Worm (Caenorhabditis elegans) whole organism, L1 larva: ENCODE data around the gene F10C2.7.

Experiments
- C04F5.9 ChIP-seq: sonication (generic microtip); optimal IDR thresholded peaks from 2 replicates; lab custom pipeline; 2016; ENCODE audit warnings: missing genetic modification characterization, missing compliant biosample characterization
- C16A3.4 ChIP-seq: fragments of 150-350 bp; optimal IDR thresholded peaks from 2 replicates; lab custom pipeline; 2014; ENCODE audit warnings: missing biosample characterization, missing genetic modification characterization
- C34B4.2 ChIP-seq: sonication (generic microtip); optimal IDR thresholded peaks from 2 replicates; lab custom pipeline; 2017; ENCODE audit warnings: mild to moderate bottlenecking, missing genetic modification characterization, missing compliant biosample characterization
- F16B12.6 ChIP-seq: fragments of 150-350 bp; optimal IDR thresholded peaks from 2 replicates; lab custom pipeline; 2014; ENCODE audit warnings: missing biosample characterization, missing genetic modification characterization
- aha-1 ChIP-seq: fragments of 150-350 bp; optimal IDR thresholded peaks from 2 replicates; lab custom pipeline; 2014; ENCODE audit warnings: missing biosample characterization, missing genetic modification characterization
- alr-1 ChIP-seq: fragments of 200-800 bp; sonication (Bioruptor generic); optimal IDR thresholded peaks from 2 replicates; lab custom pipeline; 2018; ENCODE audit warnings: borderline replicate concordance, mild to moderate bottlenecking, missing genetic modification characterization, missing compliant biosample characterization
- ama-1 ChIP-seq: fragments of 150-350 bp; optimal IDR thresholded peaks from 2 replicates; lab custom pipeline; 2014
- ceh-8 ChIP-seq: fragments of 200-800 bp; sonication (Bioruptor generic); optimal IDR thresholded peaks from 2 replicates; lab custom pipeline; 2018; ENCODE audit warnings: mild to moderate bottlenecking, missing genetic modification characterization, moderate library complexity, missing compliant biosample characterization
- ceh-82 ChIP-seq, 3 experiments: fragments of 150-350 bp in 1 of 3; sonication (generic microtip) in 2 of 3; optimal IDR thresholded peaks; 2 replicates each; lab custom pipeline; 2014 to 2017; ENCODE audit warnings: missing biosample characterization in 3 of 3, missing genetic modification characterization in 3 of 3
- ces-1 ChIP-seq: fragments of 150-350 bp; optimal IDR thresholded peaks from 2 replicates; lab custom pipeline; 2014; ENCODE audit warnings: missing biosample characterization, missing genetic modification reagents, missing genetic modification characterization
- efl-1 ChIP-seq, 4 experiments: fragments of 150-350 bp; optimal IDR thresholded peaks in 3 of 4; peaks in 1 of 4; 1 replicate in 1 of 4; 2 replicates in 3 of 4; lab custom pipeline; 2014; ENCODE audit warnings: missing biosample characterization in 2 of 4, missing genetic modification characterization in 2 of 4, missing genetic modification reagents in 2 of 4
- efl-3 ChIP-seq: fragments of 200-800 bp; sonication (Bioruptor generic); optimal IDR thresholded peaks from 2 replicates; lab custom pipeline; 2018; ENCODE audit warnings: mild to moderate bottlenecking, missing genetic modification characterization, missing compliant biosample characterization
- egl-27 ChIP-seq, 2 experiments: fragments of 150-350 bp in 1 of 2; sonication (generic microtip); optimal IDR thresholded peaks; 3 replicates each; lab custom pipeline; 2017 to 2018; ENCODE audit warnings: missing biosample characterization in 2 of 2, missing genetic modification characterization in 2 of 2, missing genetic modification reagents in 2 of 2
- elt-2 ChIP-seq: sonication (generic microtip); optimal IDR thresholded peaks from 2 replicates; lab custom pipeline; 2016; ENCODE audit warnings: missing genetic modification characterization, mild to moderate bottlenecking, inconsistent platforms, missing compliant biosample characterization, missing genetic modification reagents
- elt-3 ChIP-seq, 6 experiments: fragments of 150-350 bp in 1 of 6; sonication (generic microtip); optimal IDR thresholded peaks; 2 replicates each; lab custom pipeline; 2017 to 2018; ENCODE audit warnings: missing biosample characterization in 6 of 6, missing genetic modification characterization in 6 of 6, inconsistent platforms in 1 of 6
- ets-5 ChIP-seq: fragments of 200-800 bp; sonication (Bioruptor generic); IDR thresholded peaks from 2 replicates; pipeline ENCODE4 v1.3.6; 2022; ENCODE audit warnings: missing genetic modification characterization, missing compliant biosample characterization
- fkh-10 ChIP-seq: sonication (generic microtip); optimal IDR thresholded peaks from 2 replicates; lab custom pipeline; 2017; ENCODE audit warnings: missing biosample characterization, missing genetic modification reagents, missing genetic modification characterization
- fkh-4 ChIP-seq: sonication (generic microtip); optimal IDR thresholded peaks from 2 replicates; lab custom pipeline; 2016; ENCODE audit warnings: missing compliant biosample characterization, missing genetic modification characterization, borderline replicate concordance
- fkh-8 ChIP-seq: sonication (generic microtip); optimal IDR thresholded peaks from 2 replicates; lab custom pipeline; 2016; ENCODE audit warnings: mild to moderate bottlenecking, missing genetic modification characterization, missing compliant biosample characterization
- hpl-2 ChIP-seq: fragments of 150-350 bp; optimal IDR thresholded peaks from 2 replicates; lab custom pipeline; 2014; ENCODE audit warnings: missing biosample characterization, missing genetic modification reagents, missing genetic modification characterization
- jun-1 ChIP-seq: fragments of 150-350 bp; optimal IDR thresholded peaks from 2 replicates; lab custom pipeline; 2014; ENCODE audit warnings: missing biosample characterization, missing genetic modification reagents, missing genetic modification characterization
- lin-14 ChIP-seq: fragments of 200-800 bp; sonication (Bioruptor generic); optimal IDR thresholded peaks from 2 replicates; lab custom pipeline; 2018; ENCODE audit warnings: mild to moderate bottlenecking, missing genetic modification characterization, moderate library complexity, missing compliant biosample characterization
- lin-35 ChIP-seq, 2 experiments: fragments of 150-350 bp; optimal IDR thresholded peaks; 2 replicates each; lab custom pipeline; 2014; ENCODE audit warnings: missing biosample characterization in 2 of 2, missing genetic modification characterization in 2 of 2, missing genetic modification reagents in 2 of 2
- lsy-2 ChIP-seq, 2 experiments: fragments of 150-350 bp; optimal IDR thresholded peaks; 2 replicates each; lab custom pipeline; 2014; ENCODE audit warnings: missing biosample characterization in 2 of 2, missing genetic modification characterization in 2 of 2
- mab-9 ChIP-seq: fragments of 200-800 bp; sonication (Bioruptor generic); IDR thresholded peaks from 2 replicates; pipeline ENCODE4 v1.3.6; 2022; ENCODE audit warnings: missing genetic modification reagents, missing genetic modification characterization, missing compliant biosample characterization
- mef-2 ChIP-seq: fragments of 150-350 bp; optimal IDR thresholded peaks from 2 replicates; lab custom pipeline; 2014; ENCODE audit warnings: missing biosample characterization, missing genetic modification characterization
- nhr-11 ChIP-seq: fragments of 150-350 bp; optimal IDR thresholded peaks from 2 replicates; lab custom pipeline; 2014; ENCODE audit warnings: missing biosample characterization, missing genetic modification characterization
- nhr-28 ChIP-seq: fragments of 150-350 bp; optimal IDR thresholded peaks from 2 replicates; lab custom pipeline; 2014; ENCODE audit warnings: missing biosample characterization, missing genetic modification characterization
- nhr-47 ChIP-seq: sonication (generic microtip); optimal IDR thresholded peaks from 2 replicates; lab custom pipeline; 2016; ENCODE audit warnings: mild to moderate bottlenecking, missing genetic modification characterization, moderate library complexity, missing compliant biosample characterization
- nhr-71 ChIP-seq: sonication (generic microtip); optimal IDR thresholded peaks from 2 replicates; lab custom pipeline; 2016; ENCODE audit warnings: mild to moderate bottlenecking, missing genetic modification characterization, moderate library complexity, missing compliant biosample characterization
- nhr-76 ChIP-seq: sonication (generic microtip); optimal IDR thresholded peaks from 2 replicates; lab custom pipeline; 2017; ENCODE audit warnings: missing biosample characterization, missing genetic modification characterization
- nhr-85 ChIP-seq: sonication (generic microtip); peaks from one replicate; lab custom pipeline; 2016; ENCODE audit warnings: missing genetic modification characterization, inconsistent platforms, missing compliant biosample characterization
- pax-3 ChIP-seq: fragments of 200-800 bp; sonication (Bioruptor generic); optimal IDR thresholded peaks from 2 replicates; lab custom pipeline; 2018; ENCODE audit warnings: mild to moderate bottlenecking, missing genetic modification characterization, moderate library complexity, missing compliant biosample characterization
- pqm-1 ChIP-seq: sonication (generic microtip); optimal IDR thresholded peaks from 3 replicates; lab custom pipeline; 2017; ENCODE audit warnings: missing biosample characterization, missing genetic modification characterization
- rnt-1 ChIP-seq: sonication (generic microtip); optimal IDR thresholded peaks from 2 replicates; lab custom pipeline; 2016; ENCODE audit warnings: mild to moderate bottlenecking, missing genetic modification characterization, moderate library complexity, missing compliant biosample characterization
- skn-1 ChIP-seq: fragments of 150-350 bp; optimal IDR thresholded peaks from 2 replicates; lab custom pipeline; 2014; ENCODE audit warnings: missing biosample characterization, missing genetic modification characterization
- snpc-4 ChIP-seq: fragments of 150-350 bp; optimal IDR thresholded peaks from 2 replicates; lab custom pipeline; 2014; ENCODE audit warnings: missing biosample characterization, missing genetic modification characterization
- snu-23 ChIP-seq: sonication (generic microtip); optimal IDR thresholded peaks from 2 replicates; lab custom pipeline; 2016; ENCODE audit warnings: missing genetic modification characterization, missing compliant biosample characterization
- sox-4 ChIP-seq: sonication (generic microtip); optimal IDR thresholded peaks from 2 replicates; lab custom pipeline; 2016; ENCODE audit warnings: missing genetic modification characterization, missing compliant biosample characterization
- sptf-1 ChIP-seq: fragments of 150-350 bp; optimal IDR thresholded peaks from 2 replicates; lab custom pipeline; 2014; ENCODE audit warnings: missing biosample characterization, missing genetic modification characterization
- swsn-7 ChIP-seq: sonication (generic microtip); optimal IDR thresholded peaks from 2 replicates; lab custom pipeline; 2016; ENCODE audit warnings: missing genetic modification characterization, missing compliant biosample characterization
- tlp-1 ChIP-seq: fragments of 150-350 bp; optimal IDR thresholded peaks from 2 replicates; lab custom pipeline; 2014; ENCODE audit warnings: missing biosample characterization, missing genetic modification characterization
- unc-130 ChIP-seq: fragments of 150-350 bp; optimal IDR thresholded peaks from 2 replicates; lab custom pipeline; 2017; ENCODE audit warnings: missing biosample characterization, missing genetic modification characterization, inconsistent platforms
- zag-1 ChIP-seq: fragments of 150-350 bp; optimal IDR thresholded peaks from 2 replicates; lab custom pipeline; 2014; ENCODE audit warnings: missing biosample characterization, missing genetic modification characterization

Gene F10C2.7

DNA sequence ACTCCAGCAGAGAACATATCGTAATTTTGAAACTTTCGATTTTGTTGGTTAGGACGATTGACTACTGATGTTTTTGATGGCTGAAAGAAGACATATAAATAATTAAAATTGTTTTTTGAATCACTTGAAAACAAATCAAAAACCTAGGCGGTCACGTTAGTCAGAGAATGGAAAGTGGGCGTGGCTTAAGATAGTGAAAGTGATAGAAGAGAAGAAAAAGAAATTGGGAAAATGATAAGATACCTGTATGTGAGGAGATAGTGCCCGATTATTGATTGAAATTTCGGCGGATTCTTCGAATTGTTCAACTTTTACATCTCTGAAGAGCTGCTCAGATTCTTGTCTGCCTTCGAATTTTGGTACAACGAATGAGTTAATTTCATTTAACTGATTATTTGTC is 42.0 kb upstream of the F10C2.7 start (continued):
- TF ChIP-seq alr-1 (tag; lab: Kevin White, UChicago), result no peak
- no peak for TF ChIP-seq sox-4 (tag; lab: Kevin White, UChicago)
- peak; percentile 22 for TF ChIP-seq nhr-71 (tag; lab: Kevin White, UChicago)
- TF ChIP-seq snpc-4 (tag; lab: Kevin White, UChicago), result no peak
- peak in 5 of 6 experiments; percentile 49 to 94 (median 71) for TF ChIP-seq elt-3 (tag; optimal IDR thresholded peaks at IDR 0.05; lab: Kevin White, UChicago)
- no peak for TF ChIP-seq ets-5 (GFP tag; lab: Robert Waterston, UW)
- TF ChIP-seq C04F5.9 (tag; lab: Kevin White, UChicago), result no peak
- no peak for TF ChIP-seq swsn-7
- no peak for TF ChIP-seq nhr-76 (tag; lab: Kevin White, UChicago)
- peak; percentile 10 for TF ChIP-seq snu-23 (GFP tag; lab: Kevin White, UChicago)
- TF ChIP-seq sptf-1, result no peak
- no peak for TF ChIP-seq egl-27 (tag; optimal IDR thresholded peaks at IDR 0.05; lab: Kevin White, UChicago)
- no peak for TF ChIP-seq fkh-8 (tag; lab: Kevin White, UChicago)
- peak; percentile 53 for TF ChIP-seq nhr-85 (tag; lab: Kevin White, UChicago)
- TF ChIP-seq nhr-11 (tag; lab: Kevin White, UChicago), result no peak
- no peak for TF ChIP-seq nhr-47 (tag; lab: Kevin White, UChicago)
- TF ChIP-seq ceh-8, result no peak
- TF ChIP-seq F16B12.6 (tag; lab: Kevin White, UChicago), result no peak
- no peak for TF ChIP-seq elt-2 (tag; lab: Kevin White, UChicago)
- no peak for TF ChIP-seq pax-3 (tag; lab: Kevin White, UChicago)
- TF ChIP-seq C16A3.4 (tag; lab: Kevin White, UChicago), result no peak
- TF ChIP-seq skn-1 (tag; lab: Kevin White, UChicago), result no peak
- no peak for TF ChIP-seq ces-1 (GFP tag; lab: Kevin White, UChicago)
- TF ChIP-seq mef-2 (tag; lab: Kevin White, UChicago), result no peak
- peak in 1 of 2 experiments; percentile 2 for TF ChIP-seq lin-35 (GFP tag; optimal IDR thresholded peaks at IDR 0.05; lab: Kevin White, UChicago)
- no peak for TF ChIP-seq C34B4.2 (tag; lab: Kevin White, UChicago)
- TF ChIP-seq pqm-1, result no peak
- no peak for TF ChIP-seq jun-1 (tag; lab: Kevin White, UChicago)
- no peak for TF ChIP-seq efl-3
- TF ChIP-seq aha-1 (tag; lab: Kevin White, UChicago), result no peak
- TF ChIP-seq lin-14 (GFP tag; lab: Kevin White, UChicago), result peak; percentile 11
- no peak for TF ChIP-seq hpl-2 (GFP tag; lab: Kevin White, UChicago)
- TF ChIP-seq efl-1 (optimal IDR thresholded peaks at IDR 0.05; lab: Kevin White, UChicago), result no peak
- peak in 1 of 2 experiments; percentile 86 for TF ChIP-seq efl-1 (GFP tag; optimal IDR thresholded peaks at IDR 0.05 in 1 of 2; lab: Kevin White, UChicago)
- TF ChIP-seq fkh-4 (tag; lab: Kevin White, UChicago), result no peak
- TF ChIP-seq nhr-28 (tag; lab: Kevin White, UChicago), result no peak
- TF ChIP-seq unc-130 (tag; lab: Kevin White, UChicago), result no peak
- TF ChIP-seq lsy-2 (tag; optimal IDR thresholded peaks at IDR 0.05; lab: Kevin White, UChicago), result no peak
- no peak for TF ChIP-seq zag-1 (tag; lab: Kevin White, UChicago)
- no peak for TF ChIP-seq mab-9
- no peak for TF ChIP-seq ceh-82 (tag; optimal IDR thresholded peaks at IDR 0.05; lab: Kevin White, UChicago)
- TF ChIP-seq tlp-1 (tag; lab: Kevin White, UChicago), result no peak
- no peak for TF ChIP-seq rnt-1
- no peak for TF ChIP-seq fkh-10 (GFP tag; lab: Kevin White, UChicago)
- TF ChIP-seq ama-1 (lab: Kevin White, UChicago), result no peak
